Worm (Caenorhabditis elegans) whole organism, L3 larva: Measurements from ENCODE around the gene dif-1.

Experiments
- R02D3.7 ChIP-seq: fragments of 150-350 bp; optimal IDR thresholded peaks from 2 replicates; lab custom pipeline; 2014; ENCODE audit warnings: missing biosample characterization, missing genetic modification characterization
- ZK546.5 ChIP-seq: sonication (generic microtip); optimal IDR thresholded peaks from 2 replicates; lab custom pipeline; 2017; ENCODE audit warnings: missing biosample characterization, missing genetic modification characterization
- aly-2 ChIP-seq: fragments of 150-350 bp; optimal IDR thresholded peaks from 2 replicates; lab custom pipeline; 2014; ENCODE audit warnings: missing biosample characterization, missing genetic modification characterization
- ama-1 ChIP-seq: fragments of 150-350 bp; optimal IDR thresholded peaks from 2 replicates; lab custom pipeline; 2018
- ceh-16 ChIP-seq: sonication (generic microtip); optimal IDR thresholded peaks from 2 replicates; lab custom pipeline; 2017; ENCODE audit warnings: missing biosample characterization, missing genetic modification characterization
- ceh-82 ChIP-seq: fragments of 150-350 bp; optimal IDR thresholded peaks from 2 replicates; lab custom pipeline; 2014; ENCODE audit warnings: missing biosample characterization, missing genetic modification characterization
- ceh-9 ChIP-seq: sonication (generic microtip); optimal IDR thresholded peaks from 2 replicates; lab custom pipeline; 2018; ENCODE audit warnings: missing biosample characterization, missing genetic modification characterization
- egl-27 ChIP-seq: sonication (generic microtip); optimal IDR thresholded peaks from 4 replicates; lab custom pipeline; 2017; ENCODE audit warnings: missing biosample characterization, missing genetic modification reagents, missing genetic modification characterization
- egl-5 ChIP-seq: fragments of 150-350 bp; optimal IDR thresholded peaks from 2 replicates; lab custom pipeline; 2017; ENCODE audit warnings: missing biosample characterization, missing genetic modification reagents, missing genetic modification characterization, inconsistent platforms
- elt-1 ChIP-seq: fragments of 150-350 bp; optimal IDR thresholded peaks from 2 replicates; lab custom pipeline; 2014; ENCODE audit warnings: missing biosample characterization, missing genetic modification characterization
- elt-2 ChIP-seq: sonication (generic microtip); optimal IDR thresholded peaks from 2 replicates; lab custom pipeline; 2016; ENCODE audit warnings: missing genetic modification reagents, mild to moderate bottlenecking, missing genetic modification characterization, missing compliant biosample characterization
- elt-3 ChIP-seq, 3 experiments: fragments of 150-350 bp in 1 of 3; sonication (generic microtip) in 2 of 3; optimal IDR thresholded peaks; 2 replicates in 2 of 3; 4 replicates in 1 of 3; lab custom pipeline; 2014 to 2017; ENCODE audit warnings: missing biosample characterization in 3 of 3, missing genetic modification characterization in 3 of 3
- eor-1 ChIP-seq, 2 experiments: fragments of 150-350 bp; optimal IDR thresholded peaks; 2 replicates each; lab custom pipeline; 2014 to 2018; ENCODE audit warnings: missing biosample characterization in 2 of 2, missing genetic modification characterization in 2 of 2
- fkh-10 ChIP-seq: sonication (generic microtip); optimal IDR thresholded peaks from 2 replicates; lab custom pipeline; 2017; ENCODE audit warnings: missing biosample characterization, missing genetic modification reagents, missing genetic modification characterization
- fkh-2 ChIP-seq: fragments of 150-350 bp; optimal IDR thresholded peaks from 2 replicates; lab custom pipeline; 2014; ENCODE audit warnings: missing biosample characterization, missing genetic modification reagents, missing genetic modification characterization
- fos-1 ChIP-seq: fragments of 150-350 bp; optimal IDR thresholded peaks from 2 replicates; lab custom pipeline; 2014; ENCODE audit warnings: missing biosample characterization, missing genetic modification characterization
- hmg-11 ChIP-seq: sonication (generic microtip); optimal IDR thresholded peaks from 2 replicates; lab custom pipeline; 2016; ENCODE audit warnings: missing genetic modification characterization, missing compliant biosample characterization
- lin-15B ChIP-seq: fragments of 150-350 bp; optimal IDR thresholded peaks from 2 replicates; lab custom pipeline; 2014; ENCODE audit warnings: missing biosample characterization, missing genetic modification characterization
- lin-39 ChIP-seq: fragments of 150-350 bp; optimal IDR thresholded peaks from 2 replicates; lab custom pipeline; 2018; ENCODE audit warnings: missing biosample characterization, missing genetic modification reagents, missing genetic modification characterization
- lsy-12 ChIP-seq: sonication (generic microtip); optimal IDR thresholded peaks from 2 replicates; lab custom pipeline; 2016; ENCODE audit warnings: mild to moderate bottlenecking, missing genetic modification characterization, missing compliant biosample characterization
- mdl-1 ChIP-seq: fragments of 150-350 bp; optimal IDR thresholded peaks from 2 replicates; lab custom pipeline; 2014; ENCODE audit warnings: missing biosample characterization, missing genetic modification characterization
- nfya-1 ChIP-seq: sonication (generic microtip); optimal IDR thresholded peaks from 2 replicates; lab custom pipeline; 2017; ENCODE audit warnings: missing genetic modification characterization, mild to moderate bottlenecking, missing compliant biosample characterization, antibody characterized with exemption, moderate library complexity; ENCODE audit not compliant: insufficient read depth
- nhr-11 ChIP-seq: fragments of 150-350 bp; optimal IDR thresholded peaks from 2 replicates; lab custom pipeline; 2014; ENCODE audit warnings: missing biosample characterization, missing genetic modification characterization
- nhr-23 ChIP-seq: fragments of 150-350 bp; optimal IDR thresholded peaks from 2 replicates; lab custom pipeline; 2014; ENCODE audit warnings: missing biosample characterization, missing genetic modification reagents, missing genetic modification characterization
- nhr-25 ChIP-seq: sonication (generic microtip); optimal IDR thresholded peaks from 2 replicates; lab custom pipeline; 2017; ENCODE audit warnings: missing biosample characterization, missing genetic modification characterization
- nhr-28 ChIP-seq: fragments of 150-350 bp; optimal IDR thresholded peaks from 2 replicates; lab custom pipeline; 2014; ENCODE audit warnings: missing biosample characterization, missing genetic modification characterization
- nhr-43 ChIP-seq: sonication (generic microtip); optimal IDR thresholded peaks from 2 replicates; lab custom pipeline; 2016; ENCODE audit warnings: mild to moderate bottlenecking, missing genetic modification characterization, missing compliant biosample characterization; ENCODE audit not compliant: poor library complexity, severe bottlenecking
- nhr-76 ChIP-seq: fragments of 150-350 bp; sonication (generic microtip); optimal IDR thresholded peaks from 5 replicates; lab custom pipeline; 2014; ENCODE audit warnings: missing biosample characterization, missing genetic modification characterization
- nhr-77 ChIP-seq: fragments of 150-350 bp; optimal IDR thresholded peaks from 2 replicates; lab custom pipeline; 2014; ENCODE audit warnings: missing biosample characterization, missing genetic modification characterization
- pha-4 ChIP-seq: fragments of 150-350 bp; optimal IDR thresholded peaks from 2 replicates; lab custom pipeline; 2014; ENCODE audit warnings: missing biosample characterization, missing genetic modification reagents, missing genetic modification characterization
- sea-2 ChIP-seq: fragments of 150-350 bp; sonication (generic microtip); optimal IDR thresholded peaks from 4 replicates; lab custom pipeline; 2014; ENCODE audit warnings: missing biosample characterization, missing genetic modification reagents, missing genetic modification characterization
- skn-1 ChIP-seq: fragments of 150-350 bp; optimal IDR thresholded peaks from 2 replicates; lab custom pipeline; 2014; ENCODE audit warnings: missing biosample characterization, missing genetic modification characterization
- snpc-4 ChIP-seq: fragments of 150-350 bp; optimal IDR thresholded peaks from 2 replicates; lab custom pipeline; 2014; ENCODE audit warnings: missing biosample characterization, missing genetic modification characterization
- tbx-2 ChIP-seq: sonication (generic microtip); optimal IDR thresholded peaks from 2 replicates; lab custom pipeline; 2016; ENCODE audit warnings: mild to moderate bottlenecking, missing genetic modification characterization, missing compliant biosample characterization
- unc-39 ChIP-seq: sonication (generic microtip); optimal IDR thresholded peaks from 4 replicates; lab custom pipeline; 2017; ENCODE audit warnings: missing biosample characterization, missing genetic modification characterization
- unc-62 ChIP-seq: fragments of 150-350 bp; sonication (generic microtip); optimal IDR thresholded peaks from 4 replicates; lab custom pipeline; 2014; ENCODE audit warnings: missing biosample characterization, missing genetic modification reagents, missing genetic modification characterization
- ztf-11 ChIP-seq: fragments of 150-350 bp; optimal IDR thresholded peaks from 2 replicates; lab custom pipeline; 2014; ENCODE audit warnings: missing biosample characterization, missing genetic modification characterization
- ztf-4 ChIP-seq: fragments of 150-350 bp; optimal IDR thresholded peaks from 2 replicates; lab custom pipeline; 2014; ENCODE audit warnings: missing biosample characterization, missing genetic modification characterization

The dif-1 gene

DNA sequence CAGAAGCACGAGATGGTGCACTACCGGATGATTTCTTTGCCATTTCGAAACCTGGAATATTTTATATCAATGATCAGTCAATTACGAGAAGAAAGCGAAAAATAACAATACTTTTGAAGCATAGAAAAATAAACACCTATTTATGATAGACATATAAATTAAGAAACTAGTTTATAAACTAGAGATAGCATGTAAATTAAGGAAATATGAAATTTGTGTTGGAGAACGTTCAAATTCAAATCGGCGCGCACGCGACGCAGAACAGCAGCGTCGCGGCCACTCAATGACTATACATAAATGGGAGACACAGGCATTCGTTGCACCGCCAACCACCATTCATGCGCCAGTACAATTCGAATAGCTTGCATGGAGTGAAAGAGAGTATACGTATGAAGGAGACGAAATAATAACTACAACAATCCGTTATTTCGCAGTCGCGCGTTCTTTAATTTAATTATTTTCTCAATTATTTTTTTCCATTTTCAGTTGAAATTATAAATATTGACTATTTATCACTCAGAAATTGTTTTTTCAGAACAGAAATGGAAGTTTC is 27.3 kb upstream of the dif-1 start, which contains the start of the genes cec-5 and nol-10 (continued):
- TF ChIP-seq nhr-11 (tag; lab: Kevin White, UChicago) (no peak), aly-2 (tag; lab: Kevin White, UChicago) (no peak), fos-1 (tag; lab: Kevin White, UChicago) (no peak), ceh-82 (tag; lab: Kevin White, UChicago) (no peak)

DNA sequence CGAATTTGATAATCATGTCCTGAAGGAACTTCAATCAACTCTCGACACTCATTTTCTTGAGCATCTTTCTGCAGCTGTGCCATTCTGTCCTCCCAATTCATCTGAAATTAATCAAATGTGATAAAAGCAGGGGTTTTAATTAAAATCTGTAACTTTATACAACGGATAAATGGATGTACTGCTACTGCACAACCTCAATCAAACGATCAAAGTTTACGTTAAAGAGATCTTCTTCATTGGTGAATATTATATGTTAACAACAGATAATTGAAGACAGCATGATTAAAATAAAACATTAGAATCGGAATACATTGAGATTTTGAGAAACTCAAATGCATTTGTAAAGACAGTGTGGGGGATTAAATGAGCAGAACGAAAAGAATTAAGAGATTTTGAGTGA is 25.5 kb upstream of the dif-1 start, which contains the start of gene F32E10.5:
Gene F32E10.5, minus strand, starts transcription at position 101 of the 400 bp plus-strand sequence.
- TF ChIP-seq skn-1 (tag; lab: Kevin White, UChicago), result no peak
- no peak for TF ChIP-seq snpc-4 (tag; lab: Kevin White, UChicago)
- TF ChIP-seq ztf-11, result no peak
- no peak for TF ChIP-seq egl-5 (tag; lab: Kevin White, UChicago)
- no peak for TF ChIP-seq fkh-10 (GFP tag; lab: Kevin White, UChicago)
- TF ChIP-seq unc-62 (GFP tag; lab: Kevin White, UChicago), result no peak
- no peak for TF ChIP-seq lin-39 (tag; lab: Kevin White, UChicago)
- TF ChIP-seq nhr-76 (tag; lab: Kevin White, UChicago), result no peak
- TF ChIP-seq lsy-12 (tag; lab: Kevin White, UChicago), result no peak

DNA sequence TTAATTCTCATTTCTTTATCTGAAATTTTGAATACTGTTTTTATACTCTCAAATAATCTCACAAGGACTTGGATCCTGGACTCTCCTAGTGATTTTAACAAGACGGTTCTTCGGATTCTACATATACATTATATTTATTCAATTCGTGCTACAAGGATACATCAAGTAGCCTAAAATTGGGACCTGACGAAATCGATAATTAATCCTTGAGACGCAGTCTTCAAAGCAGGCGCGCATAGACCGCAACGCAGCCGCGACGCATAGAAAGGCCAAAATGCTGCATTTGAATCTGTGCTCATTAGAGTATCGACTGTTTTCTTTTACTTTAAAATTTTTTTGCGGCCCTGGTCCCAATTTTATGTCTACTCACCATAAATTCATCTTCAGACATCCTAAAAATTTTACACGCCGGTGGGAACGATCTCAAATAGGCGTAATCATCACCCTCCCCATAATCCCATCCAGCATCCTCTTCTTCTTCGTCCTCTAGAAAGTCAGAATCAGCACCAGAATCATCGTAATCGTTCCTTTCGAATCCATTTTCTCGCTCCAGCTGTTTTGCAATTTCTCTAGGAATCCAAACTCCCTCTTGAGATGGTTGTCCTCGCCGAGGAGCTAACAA is 22.4 kb upstream of the dif-1 start, which contains the start of gene cec-4:
Gene cec-4, plus strand, starts transcription at position 572 of the 622 bp plus-strand sequence.
- TF ChIP-seq elt-1 (no peak), mdl-1 (tag; lab: Kevin White, UChicago) (no peak), snpc-4 (tag; lab: Kevin White, UChicago) (no peak), ceh-82 (tag; lab: Kevin White, UChicago) (no peak), unc-39 (tag; lab: Kevin White, UChicago) (no peak), elt-2 (no peak), ceh-16 (no peak), fos-1 (tag; lab: Kevin White, UChicago) (no peak), ZK546.5 (tag; lab: Kevin White, UChicago) (no peak), fkh-2 (tag; lab: Kevin White, UChicago) (no peak), ceh-9 (tag; lab: Kevin White, UChicago) (no peak), ztf-4 (tag; lab: Kevin White, UChicago) (no peak), eor-1 (tag; optimal IDR thresholded peaks at IDR 0.05; lab: Kevin White, UChicago) (no peak), egl-5 (tag; lab: Kevin White, UChicago) (no peak), nfya-1 (tag; lab: Kevin White, UChicago) (no peak), nhr-25 (tag; lab: Kevin White, UChicago) (no peak)

DNA sequence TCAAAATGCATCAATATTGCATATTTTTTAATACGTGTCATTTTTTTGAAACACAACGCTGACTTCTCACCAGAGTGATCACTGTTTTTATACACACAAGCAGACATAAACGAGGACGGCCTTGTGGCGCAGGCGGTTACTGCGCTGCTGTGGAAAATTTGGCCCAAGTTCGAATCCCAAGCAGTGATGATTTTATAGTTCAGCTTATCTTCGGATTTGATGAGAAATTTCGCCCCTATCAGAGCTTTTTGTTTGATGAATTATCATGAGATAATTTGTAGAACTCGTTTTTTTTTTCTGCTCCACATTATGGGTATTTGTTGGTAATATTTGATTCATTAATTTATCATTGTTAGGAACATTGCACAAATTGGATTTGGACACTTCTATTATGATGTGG is 21.1 kb upstream of the dif-1 start:
- TF ChIP-seq aly-2 (tag; lab: Kevin White, UChicago) (peak; percentile 41), nhr-25 (tag; lab: Kevin White, UChicago) (peak; percentile 40), tbx-2 (peak; percentile 73), nhr-43 (tag; lab: Kevin White, UChicago) (peak; percentile 81), elt-2 (peak; percentile 55), egl-27 (tag; lab: Kevin White, UChicago) (peak; percentile 81), lsy-12 (tag; lab: Kevin White, UChicago) (peak; percentile 87), nhr-77 (peak; percentile 26), eor-1 (tag; optimal IDR thresholded peaks at IDR 0.05; lab: Kevin White, UChicago) (no peak), R02D3.7 (tag; lab: Kevin White, UChicago) (no peak), lin-39 (tag; lab: Kevin White, UChicago) (peak; percentile 85), ztf-11 (peak; percentile 46), elt-1 (peak; percentile 24), ztf-4 (tag; lab: Kevin White, UChicago) (peak; percentile 22), skn-1 (tag; lab: Kevin White, UChicago) (peak; percentile 53), ZK546.5 (tag; lab: Kevin White, UChicago) (no peak), elt-3 (tag; optimal IDR thresholded peaks at IDR 0.05; lab: Kevin White, UChicago) (peak in 1 of 3 experiments; percentile 72), fos-1 (tag; lab: Kevin White, UChicago) (no peak), fkh-2 (tag; lab: Kevin White, UChicago) (no peak), pha-4 (no peak), unc-62 (GFP tag; lab: Kevin White, UChicago) (no peak), sea-2 (GFP tag; lab: Kevin White, UChicago) (no peak), nhr-76 (tag; lab: Kevin White, UChicago) (peak; percentile 12), ama-1 (lab: Kevin White, UChicago) (peak; percentile 58), hmg-11 (tag; lab: Kevin White, UChicago) (peak; percentile 97), snpc-4 (tag; lab: Kevin White, UChicago) (no peak), lin-15B (tag; lab: Kevin White, UChicago) (peak; percentile 50), nhr-11 (tag; lab: Kevin White, UChicago) (no peak), nfya-1 (tag; lab: Kevin White, UChicago) (peak; percentile 65), egl-5 (tag; lab: Kevin White, UChicago) (peak; percentile 91), nhr-28 (tag; lab: Kevin White, UChicago) (no peak), nhr-23 (peak; percentile 78), ceh-82 (tag; lab: Kevin White, UChicago) (peak; percentile 69), ceh-16 (peak; percentile 44)
